Fruit fly (Drosophila melanogaster) whole organism, prepupa: ENCODE results near the gene CG3104.

Source experiments
- CG10669 ChIP-seq: fragments of 200-800 bp; sonication (Bioruptor generic); optimal IDR thresholded peaks from 3 replicates; lab custom pipeline; 2018; ENCODE audit warnings: missing biosample characterization, mild to moderate bottlenecking, missing genetic modification characterization, moderate library complexity
- CG11294 ChIP-seq: fragments of 200-800 bp; sonication (Bioruptor generic); IDR thresholded peaks from 2 replicates; pipeline ENCODE4 v1.3.6; 2022; ENCODE audit warnings: missing biosample characterization, missing genetic modification characterization
- CG11902 ChIP-seq: fragments of 200-800 bp; sonication (Bioruptor generic); optimal IDR thresholded peaks from 3 replicates; lab custom pipeline; 2016; ENCODE audit warnings: missing biosample characterization, missing genetic modification characterization
- CG15336 ChIP-seq: fragments of 200-800 bp; sonication (Bioruptor generic); IDR thresholded peaks from 2 replicates; pipeline ENCODE4 v1.3.6; 2022; ENCODE audit warnings: missing biosample characterization, missing genetic modification characterization
- CG16779 ChIP-seq: fragments of 200-800 bp; sonication (Bioruptor generic); optimal IDR thresholded peaks from 3 replicates; lab custom pipeline; 2017; ENCODE audit warnings: missing biosample characterization, mild to moderate bottlenecking, missing genetic modification characterization
- CG3032 ChIP-seq: fragments of 200-800 bp; optimal IDR thresholded peaks from 2 replicates; lab custom pipeline; 2019; ENCODE audit warnings: missing biosample characterization, mild to moderate bottlenecking, missing genetic modification characterization, moderate library complexity
- CG31627 ChIP-seq: fragments of 200-800 bp; sonication (Bioruptor generic); optimal IDR thresholded peaks from 3 replicates; lab custom pipeline; 2016; ENCODE audit warnings: missing biosample characterization, missing genetic modification characterization
- CG32006 ChIP-seq: fragments of 200-800 bp; sonication (Bioruptor generic); optimal IDR thresholded peaks from 3 replicates; lab custom pipeline; 2017; ENCODE audit warnings: missing biosample characterization, mild to moderate bottlenecking, missing genetic modification characterization
- CG34406 ChIP-seq: fragments of 200-800 bp; sonication (Bioruptor generic); optimal IDR thresholded peaks from 3 replicates; lab custom pipeline; 2016; ENCODE audit warnings: missing biosample characterization, missing genetic modification characterization
- CG3919 ChIP-seq: fragments of 200-800 bp; sonication (Bioruptor generic); optimal IDR thresholded peaks from 3 replicates; lab custom pipeline; 2016; ENCODE audit warnings: missing biosample characterization, missing genetic modification characterization
- CG6792 ChIP-seq: fragments of 200-800 bp; sonication (Bioruptor generic); optimal IDR thresholded peaks from 3 replicates; lab custom pipeline; 2016; ENCODE audit warnings: missing biosample characterization, missing genetic modification characterization
- CG6808 ChIP-seq: fragments of 200-800 bp; sonication (Bioruptor generic); optimal IDR thresholded peaks from 3 replicates; lab custom pipeline; 2017; ENCODE audit warnings: missing biosample characterization, missing genetic modification characterization, mild to moderate bottlenecking, moderate library complexity, missing genetic modification reagents
- CG6854 ChIP-seq: fragments of 200-800 bp; sonication (Bioruptor generic); optimal IDR thresholded peaks from 2 replicates; lab custom pipeline; 2017; ENCODE audit warnings: missing biosample characterization, mild to moderate bottlenecking, missing genetic modification characterization
- CG7368 ChIP-seq: fragments of 200-800 bp; sonication (Bioruptor generic); optimal IDR thresholded peaks from 3 replicates; lab custom pipeline; 2016; ENCODE audit warnings: missing biosample characterization, missing genetic modification characterization
- CG8119 ChIP-seq: fragments of 200-800 bp; sonication (Bioruptor generic); IDR thresholded peaks from 3 replicates; pipeline ENCODE4 v1.3.6; 2022; ENCODE audit warnings: missing biosample characterization, missing genetic modification characterization
- CG9139 ChIP-seq: fragments of 200-800 bp; sonication (Bioruptor generic); optimal IDR thresholded peaks from 3 replicates; lab custom pipeline; 2017; ENCODE audit warnings: missing biosample characterization, mild to moderate bottlenecking, missing genetic modification characterization
- Eip75B ChIP-seq: fragments of 200-800 bp; sonication (Bioruptor generic); optimal IDR thresholded peaks from 3 replicates; lab custom pipeline; 2016; ENCODE audit warnings: missing biosample characterization, missing genetic modification characterization
- Eip78C ChIP-seq: fragments of 200-800 bp; sonication (Bioruptor generic); peaks from one replicate; lab custom pipeline; 2016; ENCODE audit warnings: missing biosample characterization, missing genetic modification characterization
- Eip93F ChIP-seq: fragments of 200-800 bp; sonication (Bioruptor generic); optimal IDR thresholded peaks from 2 replicates; lab custom pipeline; 2016; ENCODE audit warnings: missing biosample characterization, mild to moderate bottlenecking, missing genetic modification characterization
- Ets21C ChIP-seq: fragments of 200-800 bp; sonication (Bioruptor generic); optimal IDR thresholded peaks from 3 replicates; lab custom pipeline; 2016; ENCODE audit warnings: missing biosample characterization, missing genetic modification characterization
- Ets96B ChIP-seq: fragments of 200-800 bp; optimal IDR thresholded peaks from 2 replicates; lab custom pipeline; 2019; ENCODE audit warnings: missing biosample characterization, mild to moderate bottlenecking, missing genetic modification characterization, moderate library complexity
- Gug ChIP-seq: fragments of 200-800 bp; sonication (Bioruptor generic); IDR thresholded peaks from 2 replicates; pipeline ENCODE4 v1.3.6; 2022; ENCODE audit warnings: missing biosample characterization, missing genetic modification characterization
- Hr38 ChIP-seq: sonication (Bioruptor generic); optimal IDR thresholded peaks from 2 replicates; lab custom pipeline; 2016; ENCODE audit warnings: missing biosample characterization, missing genetic modification characterization
- Hr39 ChIP-seq: fragments of 200-800 bp; sonication (Bioruptor generic); optimal IDR thresholded peaks from 2 replicates; lab custom pipeline; 2016; ENCODE audit warnings: missing biosample characterization, missing genetic modification characterization
- Hr4 ChIP-seq: fragments of 200-800 bp; sonication (Bioruptor generic); optimal IDR thresholded peaks from 3 replicates; lab custom pipeline; 2016; ENCODE audit warnings: missing biosample characterization, missing genetic modification characterization
- Lpt ChIP-seq: fragments of 200-800 bp; sonication (Bioruptor generic); optimal IDR thresholded peaks from 3 replicates; lab custom pipeline; 2016; ENCODE audit warnings: missing biosample characterization, missing genetic modification characterization
- Met ChIP-seq: fragments of 200-800 bp; sonication (Bioruptor generic); optimal IDR thresholded peaks from 3 replicates; lab custom pipeline; 2016; ENCODE audit warnings: missing biosample characterization, missing genetic modification characterization
- Sox102F ChIP-seq: fragments of 200-800 bp; sonication (Bioruptor generic); optimal IDR thresholded peaks from 2 replicates; lab custom pipeline; 2016; ENCODE audit warnings: missing biosample characterization, mild to moderate bottlenecking, missing genetic modification characterization
- Sox14 ChIP-seq: fragments of 200-800 bp; sonication (Bioruptor generic); optimal IDR thresholded peaks from 3 replicates; lab custom pipeline; 2016; ENCODE audit warnings: missing biosample characterization, missing genetic modification characterization
- acj6 ChIP-seq: fragments of 200-800 bp; sonication (Bioruptor generic); optimal IDR thresholded peaks from 3 replicates; lab custom pipeline; 2016; ENCODE audit warnings: missing biosample characterization, missing genetic modification characterization
- cyc ChIP-seq: fragments of 200-800 bp; sonication (Bioruptor generic); optimal IDR thresholded peaks from 3 replicates; lab custom pipeline; 2016; ENCODE audit warnings: missing biosample characterization, missing genetic modification characterization
- dsx ChIP-seq: fragments of 200-800 bp; optimal IDR thresholded peaks from 3 replicates; lab custom pipeline; 2019; ENCODE audit warnings: missing biosample characterization, mild to moderate bottlenecking, missing genetic modification characterization, moderate library complexity; ENCODE audit not compliant: poor library complexity, severe bottlenecking
- eg ChIP-seq: fragments of 200-800 bp; sonication (Bioruptor generic); IDR thresholded peaks from 3 replicates; pipeline ENCODE4 v1.3.6; 2022; ENCODE audit warnings: missing biosample characterization, missing genetic modification characterization
- esn ChIP-seq: fragments of 200-800 bp; sonication (Bioruptor generic); optimal IDR thresholded peaks from 2 replicates; lab custom pipeline; 2016; ENCODE audit warnings: missing biosample characterization, mild to moderate bottlenecking, missing genetic modification characterization, moderate library complexity
- fd85E ChIP-seq: fragments of 200-800 bp; sonication (Bioruptor generic); optimal IDR thresholded peaks from 3 replicates; lab custom pipeline; 2016; ENCODE audit warnings: missing biosample characterization, missing genetic modification characterization
- fkh ChIP-seq: fragments of 200-800 bp; sonication (Bioruptor generic); optimal IDR thresholded peaks from 3 replicates; lab custom pipeline; 2017; ENCODE audit warnings: missing biosample characterization, mild to moderate bottlenecking, missing genetic modification characterization, moderate library complexity
- net ChIP-seq: fragments of 200-800 bp; sonication (Bioruptor generic); optimal IDR thresholded peaks from 3 replicates; lab custom pipeline; 2016; ENCODE audit warnings: missing biosample characterization, missing genetic modification characterization
- pdm3 ChIP-seq: fragments of 200-800 bp; sonication (Bioruptor generic); optimal IDR thresholded peaks from 3 replicates; lab custom pipeline; 2016; ENCODE audit warnings: missing biosample characterization, missing genetic modification characterization
- salr ChIP-seq, 2 experiments: fragments of 200-800 bp; sonication (Bioruptor generic); optimal IDR thresholded peaks; 3 replicates each; lab custom pipeline; 2016 to 2018; ENCODE audit warnings: missing biosample characterization in 2 of 2, missing genetic modification characterization in 2 of 2, mild to moderate bottlenecking in 1 of 2
- spab ChIP-seq: fragments of 200-800 bp; sonication (Bioruptor generic); optimal IDR thresholded peaks from 2 replicates; lab custom pipeline; 2017; ENCODE audit warnings: missing biosample characterization, mild to moderate bottlenecking, missing genetic modification characterization, missing genetic modification reagents
- ss ChIP-seq, 2 experiments: fragments of 200-800 bp; sonication (Bioruptor generic); optimal IDR thresholded peaks; 2 replicates in 1 of 2; 3 replicates in 1 of 2; lab custom pipeline; 2017 to 2018; ENCODE audit warnings: mild to moderate bottlenecking in 2 of 2, missing biosample characterization in 2 of 2, missing genetic modification characterization in 2 of 2, moderate library complexity in 1 of 2
- svp ChIP-seq: fragments of 200-800 bp; sonication (Bioruptor generic); peaks from one replicate; lab custom pipeline; 2016; ENCODE audit warnings: missing biosample characterization, missing genetic modification characterization
- vri ChIP-seq: fragments of 200-800 bp; sonication (Bioruptor generic); optimal IDR thresholded peaks from 3 replicates; lab custom pipeline; 2016; ENCODE audit warnings: missing biosample characterization, mild to moderate bottlenecking, missing genetic modification characterization

The CG3104 gene

dm6 chr2L:2884683-2885502, 29.3 kb upstream of the CG3104 start (continued):
- TF ChIP-seq eg (GFP tag; lab: Robert Waterston, UW) (0 out of 3 replicates have a peak, but pooled peaks have one; percentile 48), CG32006 (GFP tag; lab: Kevin White, UChicago) (peak; percentile 43), CG6792 (no peak), CG11294 (GFP tag; lab: Robert Waterston, UW) (0 out of 2 replicates have a peak, but pooled peaks have one; percentile 32), fkh (peak; percentile 53), CG8119 (GFP tag; lab: Robert Waterston, UW) (no peak), CG6854 (GFP tag; lab: Kevin White, UChicago) (peak; percentile 61), net (peak; percentile 13), ss (GFP tag; optimal IDR thresholded peaks at IDR 0.05; lab: Kevin White, UChicago) (peak; percentile 6 to 20), vri (peak; percentile 40), CG7368 (GFP tag; lab: Kevin White, UChicago) (no peak)

- TF ChIP-seq CG6808 (GFP tag; lab: Kevin White, UChicago) = no peak
- TF ChIP-seq svp (GFP tag; lab: Kevin White, UChicago) = peak; percentile 64
Measured at dm6 chr2L:2883703-2884294, 28.2 kb upstream of the CG3104 start.

- TF ChIP-seq cyc (peak; percentile 35), acj6 (GFP tag; lab: Kevin White, UChicago) (peak; percentile 3), Sox14 (peak; percentile 5), salr (GFP tag; optimal IDR thresholded peaks at IDR 0.05; lab: Kevin White, UChicago) (no peak), Sox102F (peak; percentile 27), CG10669 (GFP tag; lab: Kevin White, UChicago) (no peak), CG34406 (GFP tag; lab: Kevin White, UChicago) (peak; percentile 27), CG11902 (GFP tag; lab: Kevin White, UChicago) (no peak), CG16779 (tag; lab: Kevin White, UChicago) (no peak), Met (GFP tag; lab: Kevin White, UChicago) (peak; percentile 55), CG3919 (GFP tag; lab: Kevin White, UChicago) (peak; percentile 7), CG6808 (GFP tag; lab: Kevin White, UChicago) (no peak), dsx (GFP tag; lab: Kevin White, UChicago) (no peak), svp (GFP tag; lab: Kevin White, UChicago) (peak; percentile 71), ss (GFP tag; optimal IDR thresholded peaks at IDR 0.05; lab: Kevin White, UChicago) (peak in 1 of 2 experiments; percentile 22), Lpt (GFP tag; lab: Kevin White, UChicago) (no peak), Hr39 (GFP tag; lab: Kevin White, UChicago) (no peak), Gug (no peak), esn (peak; percentile 50), CG9139 (GFP tag; lab: Kevin White, UChicago) (no peak), fd85E (GFP tag; lab: Kevin White, UChicago) (no peak), Eip93F (GFP tag; lab: Kevin White, UChicago) (peak; percentile 14), Hr4 (GFP tag; lab: Kevin White, UChicago) (no peak), Ets21C (GFP tag; lab: Kevin White, UChicago) (peak; percentile 7), pdm3 (peak; percentile 22), Hr38 (GFP tag; lab: Kevin White, UChicago) (no peak), CG11294 (GFP tag; lab: Robert Waterston, UW) (no peak), Eip78C (GFP tag; lab: Kevin White, UChicago) (no peak), Ets96B (tag; lab: Kevin White, UChicago) (no peak), CG6854 (GFP tag; lab: Kevin White, UChicago) (no peak), CG3032 (tag; lab: Kevin White, UChicago) (no peak), Eip75B (GFP tag; lab: Kevin White, UChicago) (peak; percentile 24), CG31627 (peak; percentile 26), CG8119 (GFP tag; lab: Robert Waterston, UW) (no peak), CG7368 (GFP tag; lab: Kevin White, UChicago) (no peak), net (no peak), spab (GFP tag; lab: Kevin White, UChicago) (no peak), CG15336 (GFP tag; lab: Robert Waterston, UW) (no peak), CG32006 (GFP tag; lab: Kevin White, UChicago) (no peak)
Measured at dm6 chr2L:2882968-2883702, 27.6 kb upstream of the CG3104 start.
